Fruit fly (Drosophila melanogaster) S2 (cell line): ENCODE data around the gene CG34164.

ENCODE experiments used
- CG8478 ChIP-seq: fragments of >200 bp; optimal IDR thresholded peaks from 2 replicates; lab custom pipeline; 2018
- CTCF ChIP-seq, 2 experiments: fragments of >200 bp; optimal IDR thresholded peaks; 2 replicates each; lab custom pipeline; 2018

dm6 chr2L:12049133-12049532 is 7.0 kb upstream of the CG34164 start, which contains the start of gene PLCXD:
- TF ChIP-seq CG8478 (lab: Kevin White, UChicago) (no peak), CTCF (optimal IDR thresholded peaks at IDR 0.05; lab: Kevin White, UChicago) (no peak)
